Fruit fly (Drosophila melanogaster) whole organism, embryonic: Measurements from ENCODE around the gene CG43321.

ENCODE experiments used
- Ada2b ChIP-seq: fragments of 200-800 bp; sonication (Bioruptor generic); IDR thresholded peaks from 2 replicates; pipeline ENCODE4 v1.3.6; 2022; ENCODE audit warnings: missing biosample characterization, missing genetic modification characterization
- Asciz ChIP-seq: fragments of 200-800 bp; sonication (Bioruptor generic); optimal IDR thresholded peaks from 2 replicates; lab custom pipeline; 2017; ENCODE audit warnings: missing biosample characterization, mild to moderate bottlenecking, missing genetic modification characterization, missing genetic modification reagents
- CG14441 ChIP-seq: fragments of 200-800 bp; sonication (Bioruptor generic); IDR thresholded peaks from 2 replicates; pipeline ENCODE4 v1.3.6; 2022; ENCODE audit warnings: missing biosample characterization, missing genetic modification characterization
- CG17328 ChIP-seq: fragments of 200-800 bp; sonication (Bioruptor generic); IDR thresholded peaks from 2 replicates; pipeline ENCODE4 v1.3.6; 2022; ENCODE audit warnings: missing biosample characterization, missing genetic modification characterization
- CG18764 ChIP-seq: fragments of 200-800 bp; sonication (Bioruptor generic); optimal IDR thresholded peaks from 3 replicates; lab custom pipeline; 2016; ENCODE audit warnings: missing biosample characterization, missing genetic modification characterization
- CG2129 ChIP-seq: fragments of 200-800 bp; sonication (Bioruptor generic); IDR thresholded peaks from 2 replicates; pipeline ENCODE4 v1.3.6; 2022; ENCODE audit warnings: missing biosample characterization, missing genetic modification characterization; ENCODE audit not compliant: partially characterized antibody
- CG2202 ChIP-seq: fragments of 200-800 bp; sonication (Bioruptor generic); optimal IDR thresholded peaks from 2 replicates; lab custom pipeline; 2018; ENCODE audit warnings: missing biosample characterization, mild to moderate bottlenecking, missing genetic modification characterization
- CG2678 ChIP-seq: fragments of 200-800 bp; sonication (Bioruptor generic); optimal IDR thresholded peaks from 3 replicates; lab custom pipeline; 2019; ENCODE audit warnings: missing biosample characterization, mild to moderate bottlenecking, missing genetic modification characterization, moderate library complexity
- CG2889 ChIP-seq: fragments of 200-800 bp; sonication (Bioruptor generic); IDR thresholded peaks from 3 replicates; pipeline ENCODE4 v1.3.6; 2022; ENCODE audit warnings: missing biosample characterization, missing genetic modification characterization
- CG30020 ChIP-seq: fragments of 200-800 bp; optimal IDR thresholded peaks from 2 replicates; lab custom pipeline; 2019; ENCODE audit warnings: missing biosample characterization, mild to moderate bottlenecking, missing genetic modification characterization, moderate library complexity
- CG30403 ChIP-seq: fragments of 200-800 bp; sonication (Bioruptor generic); optimal IDR thresholded peaks from 3 replicates; lab custom pipeline; 2016; ENCODE audit warnings: missing biosample characterization, missing genetic modification characterization
- CG4360 ChIP-seq: fragments of 200-800 bp; sonication (Bioruptor generic); IDR thresholded peaks from 2 replicates; pipeline ENCODE4 v1.3.6; 2022; ENCODE audit warnings: missing biosample characterization, missing genetic modification characterization
- CG4820 ChIP-seq: fragments of 200-800 bp; sonication (Bioruptor generic); optimal IDR thresholded peaks from 3 replicates; lab custom pipeline; 2016; ENCODE audit warnings: missing biosample characterization, missing genetic modification characterization
- CG6254 ChIP-seq: fragments of 200-800 bp; sonication (Bioruptor generic); optimal IDR thresholded peaks from 3 replicates; lab custom pipeline; 2017; ENCODE audit warnings: mild to moderate bottlenecking, missing biosample characterization, missing genetic modification reagents, missing genetic modification characterization
- CG6272 ChIP-seq: fragments of 200-800 bp; sonication (Bioruptor generic); IDR thresholded peaks from 2 replicates; pipeline ENCODE4 v1.3.6; 2022; ENCODE audit warnings: missing biosample characterization, missing genetic modification characterization
- CG8388 ChIP-seq: fragments of 200-800 bp; sonication (Bioruptor generic); optimal IDR thresholded peaks from 2 replicates; lab custom pipeline; 2019; ENCODE audit warnings: missing biosample characterization, mild to moderate bottlenecking, missing genetic modification characterization, moderate library complexity
- CG9876 ChIP-seq: fragments of 200-800 bp; sonication (Bioruptor generic); optimal IDR thresholded peaks from 2 replicates; lab custom pipeline; 2016; ENCODE audit warnings: missing biosample characterization, missing genetic modification characterization
- Chrac-16 ChIP-seq: fragments of 200-800 bp; sonication (Bioruptor generic); optimal IDR thresholded peaks from 3 replicates; lab custom pipeline; 2016; ENCODE audit warnings: missing biosample characterization, missing genetic modification characterization
- CkIIα-i1 ChIP-seq: fragments of 200-800 bp; sonication (Bioruptor generic); IDR thresholded peaks from 2 replicates; pipeline ENCODE4 v1.3.6; 2022; ENCODE audit warnings: missing biosample characterization, missing genetic modification characterization
- CrebB ChIP-seq: fragments of 200-800 bp; sonication (Bioruptor generic); optimal IDR thresholded peaks from 3 replicates; lab custom pipeline; 2018; ENCODE audit warnings: missing biosample characterization, mild to moderate bottlenecking, missing genetic modification characterization
- Deaf1 ChIP-seq: fragments of 200-800 bp; optimal IDR thresholded peaks from 3 replicates; lab custom pipeline; 2019; ENCODE audit warnings: missing biosample characterization, mild to moderate bottlenecking, missing genetic modification characterization, moderate library complexity
- Dp ChIP-seq: fragments of 200-800 bp; sonication (Bioruptor generic); optimal IDR thresholded peaks from 2 replicates; lab custom pipeline; 2018; ENCODE audit warnings: missing biosample characterization, mild to moderate bottlenecking, missing genetic modification characterization, moderate library complexity
- Hr3 ChIP-seq: fragments of 200-800 bp; sonication (Bioruptor generic); optimal IDR thresholded peaks from 3 replicates; lab custom pipeline; 2016; ENCODE audit warnings: missing biosample characterization, missing genetic modification characterization
- Hr51 ChIP-seq, 2 experiments: fragments of 200-800 bp; sonication (Bioruptor generic); optimal IDR thresholded peaks; 2 replicates in 1 of 2; 3 replicates in 1 of 2; lab custom pipeline; 2016 to 2018; ENCODE audit warnings: missing biosample characterization in 2 of 2, missing genetic modification characterization in 2 of 2, mild to moderate bottlenecking in 1 of 2, moderate library complexity in 1 of 2
- Hsf ChIP-seq: fragments of 200-800 bp; sonication (Bioruptor generic); optimal IDR thresholded peaks from 3 replicates; lab custom pipeline; 2016; ENCODE audit warnings: missing biosample characterization, missing genetic modification characterization
- NK7.1 ChIP-seq: fragments of 200-800 bp; sonication (Bioruptor generic); optimal IDR thresholded peaks from 3 replicates; lab custom pipeline; 2016; ENCODE audit warnings: missing biosample characterization, missing genetic modification characterization
- Oli ChIP-seq: fragments of 200-800 bp; sonication (Bioruptor generic); optimal IDR thresholded peaks from 2 replicates; lab custom pipeline; 2018; ENCODE audit warnings: missing biosample characterization, mild to moderate bottlenecking, missing genetic modification characterization, moderate library complexity
- Sox100B ChIP-seq: fragments of 200-800 bp; sonication (Bioruptor generic); optimal IDR thresholded peaks from 3 replicates; lab custom pipeline; 2018; ENCODE audit warnings: missing biosample characterization, mild to moderate bottlenecking, missing genetic modification characterization
- Ssrp ChIP-seq: fragments of 200-800 bp; sonication (Bioruptor generic); optimal IDR thresholded peaks from 2 replicates; lab custom pipeline; 2018; ENCODE audit warnings: missing biosample characterization, mild to moderate bottlenecking, missing genetic modification characterization, moderate library complexity
- Tbp ChIP-seq: fragments of >200 bp; optimal IDR thresholded peaks from 2 replicates; lab custom pipeline; 2018; ENCODE audit warnings: missing biosample characterization, missing genetic modification characterization
- ab ChIP-seq: fragments of 200-800 bp; sonication (Bioruptor generic); optimal IDR thresholded peaks from 2 replicates; lab custom pipeline; 2016; ENCODE audit warnings: missing biosample characterization, missing genetic modification characterization
- abd-A ChIP-seq: fragments of 200-800 bp; sonication (Bioruptor generic); optimal IDR thresholded peaks from 3 replicates; lab custom pipeline; 2019; ENCODE audit warnings: missing biosample characterization, mild to moderate bottlenecking, missing genetic modification characterization, moderate library complexity
- al ChIP-seq: fragments of 200-800 bp; sonication (Bioruptor generic); IDR thresholded peaks from 2 replicates; pipeline ENCODE4 v1.3.6; 2022; ENCODE audit warnings: missing biosample characterization, missing genetic modification characterization
- ap ChIP-seq: fragments of 200-800 bp; sonication (Bioruptor generic); IDR thresholded peaks from 2 replicates; pipeline ENCODE4 v1.3.6; 2022; ENCODE audit warnings: missing biosample characterization, missing genetic modification characterization
- crp ChIP-seq, 2 experiments: fragments of 200-800 bp; sonication (Bioruptor generic); optimal IDR thresholded peaks; 2 replicates in 1 of 2; 3 replicates in 1 of 2; lab custom pipeline; 2017; ENCODE audit warnings: missing biosample characterization in 2 of 2, missing genetic modification characterization in 2 of 2, mild to moderate bottlenecking in 1 of 2, moderate library complexity in 1 of 2
- dpn ChIP-seq, 2 experiments: fragments of 200-800 bp; sonication (Bioruptor generic); optimal IDR thresholded peaks; 3 replicates each; lab custom pipeline; 2016; ENCODE audit warnings: missing biosample characterization in 2 of 2, missing genetic modification characterization in 2 of 2
- gcm2 ChIP-seq: fragments of 200-800 bp; sonication (Bioruptor generic); optimal IDR thresholded peaks from 2 replicates; lab custom pipeline; 2016; ENCODE audit warnings: missing biosample characterization, missing genetic modification characterization
- hth ChIP-seq: fragments of >200 bp; optimal IDR thresholded peaks from 2 replicates; lab custom pipeline; 2017; ENCODE audit warnings: inconsistent platforms
- mam ChIP-seq: fragments of 200-800 bp; sonication (Bioruptor generic); optimal IDR thresholded peaks from 3 replicates; lab custom pipeline; 2016; ENCODE audit warnings: missing biosample characterization, missing genetic modification characterization
- pan ChIP-seq, 4 experiments: fragments of >200 bp in 3 of 4; fragments of 200-800 bp in 1 of 4; sonication (Bioruptor generic) in 1 of 4; optimal IDR thresholded peaks in 3 of 4; IDR thresholded peaks in 1 of 4; 2 replicates each; pipeline versions ENCODE4 v1.3.6 to Lab custom; 2017 to 2022; ENCODE audit warnings: missing biosample characterization in 2 of 4, missing genetic modification characterization in 2 of 4, mixed read lengths in 1 of 4
- pho ChIP-seq: fragments of 200-800 bp; sonication (Bioruptor generic); optimal IDR thresholded peaks from 2 replicates; lab custom pipeline; 2016; ENCODE audit warnings: missing biosample characterization, missing genetic modification characterization
- phol ChIP-seq: fragments of 200-800 bp; sonication (Bioruptor generic); optimal IDR thresholded peaks from 3 replicates; lab custom pipeline; 2018; ENCODE audit warnings: missing biosample characterization, mild to moderate bottlenecking, missing genetic modification characterization, moderate library complexity
- prd ChIP-seq, 3 experiments: fragments of >200 bp in 2 of 3; fragments of 200-800 bp in 1 of 3; sonication (Bioruptor generic) in 1 of 3; optimal IDR thresholded peaks in 2 of 3; IDR thresholded peaks in 1 of 3; 2 replicates in 2 of 3; 3 replicates in 1 of 3; pipeline versions ENCODE4 v1.3.6 to Lab custom; 2017 to 2022; ENCODE audit warnings: missing biosample characterization in 1 of 3, missing genetic modification characterization in 1 of 3
- sens-2 ChIP-seq: fragments of 200-800 bp; sonication (Bioruptor generic); IDR thresholded peaks from 2 replicates; pipeline ENCODE4 v1.3.6; 2022; ENCODE audit warnings: missing biosample characterization, missing genetic modification characterization
- slp2 ChIP-seq: fragments of 200-800 bp; sonication (Bioruptor generic); optimal IDR thresholded peaks from 2 replicates; lab custom pipeline; 2016; ENCODE audit warnings: missing biosample characterization, missing genetic modification characterization
- sr ChIP-seq: fragments of 200-800 bp; sonication (Bioruptor generic); IDR thresholded peaks from 3 replicates; pipeline ENCODE4 v1.3.6; 2022; ENCODE audit warnings: missing biosample characterization, missing genetic modification characterization
- ssp ChIP-seq: fragments of 200-800 bp; sonication (Bioruptor generic); IDR thresholded peaks from 2 replicates; pipeline ENCODE4 v1.3.6; 2022; ENCODE audit warnings: missing biosample characterization, missing genetic modification characterization
- tll ChIP-seq, 2 experiments: fragments of 200-800 bp in 1 of 2; fragments of >200 bp in 1 of 2; sonication (Bioruptor generic) in 1 of 2; optimal IDR thresholded peaks; 2 replicates each; lab custom pipeline; 2017 to 2019; ENCODE audit warnings: missing biosample characterization in 2 of 2, missing genetic modification characterization in 2 of 2, mild to moderate bottlenecking in 1 of 2, moderate library complexity in 1 of 2
- zen2 ChIP-seq: fragments of 200-800 bp; sonication (Bioruptor generic); IDR thresholded peaks from 3 replicates; pipeline ENCODE4 v1.3.6; 2022; ENCODE audit warnings: missing biosample characterization, missing genetic modification characterization; ENCODE audit not compliant: partially characterized antibody

Gene CG43321

DNA sequence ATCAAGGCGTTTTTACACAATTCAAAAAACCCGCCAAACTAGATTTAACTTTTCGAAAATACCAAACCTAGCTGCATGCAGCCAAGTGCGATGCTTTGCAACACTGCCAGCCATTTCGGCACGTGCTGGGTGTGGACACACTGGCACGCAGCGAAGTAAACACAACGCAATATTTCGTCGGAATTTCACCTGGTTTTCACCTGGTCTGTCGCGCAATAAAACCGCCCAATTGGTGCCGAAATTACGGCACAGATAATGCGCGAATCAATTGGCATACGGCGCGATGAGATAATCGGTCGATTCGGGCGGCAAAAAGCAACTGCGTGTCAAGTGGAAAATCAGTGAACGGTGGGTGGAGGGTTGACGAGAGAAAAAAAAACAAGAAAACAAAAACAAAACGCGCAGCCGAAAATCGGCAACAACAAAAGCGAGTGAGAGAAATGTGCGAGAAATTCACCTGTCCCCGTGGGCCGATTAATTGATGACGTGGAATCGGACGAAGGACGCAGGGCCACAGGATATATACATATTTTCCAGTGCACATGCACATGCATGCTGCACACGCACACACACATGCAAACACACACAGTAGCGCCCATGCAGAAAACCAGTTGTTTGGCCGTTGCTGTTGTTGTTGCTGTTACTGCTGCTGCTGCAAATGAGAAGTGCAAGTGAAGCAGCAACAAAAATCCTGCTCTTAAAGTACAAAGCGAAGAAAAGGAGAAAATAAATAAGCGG lies 44.3 kb downstream of the CG43321 start, which contains the start of gene Mnn1 (continued):
- no peak for TF ChIP-seq NK7.1 (GFP tag; lab: Kevin White, UChicago)
- no peak for TF ChIP-seq sr
- no peak for TF ChIP-seq CG2129 (GFP tag; lab: Robert Waterston, UW)
- no peak for TF ChIP-seq Sox100B (GFP tag; lab: Kevin White, UChicago)
- TF ChIP-seq CG2678 (tag; lab: Kevin White, UChicago) = no peak
- TF ChIP-seq CG2202 = no peak
- TF ChIP-seq al = no peak
- no peak for TF ChIP-seq ssp (GFP tag; lab: Robert Waterston, UW)
- peak; percentile 23 for TF ChIP-seq Chrac-16 (GFP tag; lab: Kevin White, UChicago)
- TF ChIP-seq Dp (GFP tag; lab: Kevin White, UChicago) = peak; percentile 98
- TF ChIP-seq ap (GFP tag; lab: Robert Waterston, UW) = no peak
- peak; percentile 44 for TF ChIP-seq CG6254 (GFP tag; lab: Kevin White, UChicago)
- peak; percentile 89 for TF ChIP-seq CG4360 (GFP tag; lab: Robert Waterston, UW)
- peak; percentile 53 for TF ChIP-seq mam
- TF ChIP-seq CrebB (tag; lab: Kevin White, UChicago) = peak; percentile 30
- TF ChIP-seq tll (GFP tag; optimal IDR thresholded peaks at IDR 0.05; lab: Kevin White, UChicago) = peak in 1 of 2 experiments; percentile 49
- TF ChIP-seq CG17328 = no peak
- no peak for TF ChIP-seq ab
- TF ChIP-seq CG8388 (GFP tag; lab: Kevin White, UChicago) = no peak
- TF ChIP-seq zen2 (GFP tag; lab: Robert Waterston, UW) = no peak
- TF ChIP-seq CG18764 (GFP tag; lab: Kevin White, UChicago) = peak; percentile 34
- TF ChIP-seq Tbp = no peak
- TF ChIP-seq pan (optimal IDR thresholded peaks at IDR 0.05; lab: Kevin White, UChicago) = no peak
- peak in 1 of 2 experiments; percentile 33 for TF ChIP-seq pan (GFP tag; optimal IDR thresholded peaks at IDR 0.05 in 1 of 2, IDR thresholded peaks at IDR 0.05 in 1 of 2)
- no peak for TF ChIP-seq gcm2 (GFP tag; lab: Kevin White, UChicago)
- peak in 1 of 2 experiments; percentile 63 for TF ChIP-seq Hr51 (GFP tag; optimal IDR thresholded peaks at IDR 0.05; lab: Kevin White, UChicago)
- no peak for TF ChIP-seq CG30020
- TF ChIP-seq Ssrp (tag; lab: Kevin White, UChicago) = no peak
- TF ChIP-seq CG14441 (GFP tag; lab: Robert Waterston, UW) = no peak
- TF ChIP-seq CG30403 (GFP tag; lab: Kevin White, UChicago) = peak; percentile 38
- no peak for TF ChIP-seq Oli (tag; lab: Kevin White, UChicago)
- TF ChIP-seq Hsf = peak; percentile 42
- TF ChIP-seq CkIIα-i1 (GFP tag; lab: Robert Waterston, UW) = no peak
- TF ChIP-seq crp (GFP tag; optimal IDR thresholded peaks at IDR 0.05; lab: Kevin White, UChicago) = peak in 1 of 2 experiments; percentile 55
- TF ChIP-seq Hr3 (GFP tag; lab: Kevin White, UChicago) = no peak
- no peak for TF ChIP-seq prd (optimal IDR thresholded peaks at IDR 0.05; lab: Kevin White, UChicago)
- peak; percentile 8; the same call in 1 of the 3 replicates for TF ChIP-seq prd (GFP tag; IDR thresholded peaks at IDR 0.05; lab: Robert Waterston, UW)
- TF ChIP-seq sens-2 (GFP tag; lab: Robert Waterston, UW) = no peak
- TF ChIP-seq abd-A = no peak
- no peak for TF ChIP-seq hth (lab: Kevin White, UChicago)
- no peak for TF ChIP-seq CG2889 (GFP tag; lab: Robert Waterston, UW)
- TF ChIP-seq dpn (GFP tag; optimal IDR thresholded peaks at IDR 0.05; lab: Kevin White, UChicago) = peak; percentile 55 to 66
- no peak for TF ChIP-seq Asciz (GFP tag; lab: Kevin White, UChicago)
- no peak for TF ChIP-seq CG9876 (GFP tag; lab: Kevin White, UChicago)
- TF ChIP-seq phol (tag; lab: Kevin White, UChicago) = peak; percentile 68
- no peak for TF ChIP-seq Ada2b
- peak; percentile 24 for TF ChIP-seq pho
- no peak for TF ChIP-seq slp2 (GFP tag; lab: Kevin White, UChicago)
- peak; percentile 10 for TF ChIP-seq CG4820 (GFP tag; lab: Kevin White, UChicago)
- TF ChIP-seq CG6272 (GFP tag; lab: Robert Waterston, UW) = no peak
- TF ChIP-seq Deaf1 (tag; lab: Kevin White, UChicago) = no peak
